Worm (Caenorhabditis elegans) whole organism, midembryonic: Measurements from ENCODE around the gene T24H10.5.

Experiments used
- T22C8.4 ChIP-seq: fragments of 200-800 bp; sonication (Bioruptor generic); IDR thresholded peaks from 2 replicates; pipeline ENCODE4 v1.3.6; 2022; ENCODE audit warnings: missing genetic modification characterization, missing compliant biosample characterization
- cog-1 ChIP-seq: sonication (generic microtip); optimal IDR thresholded peaks from 2 replicates; lab custom pipeline; 2016; ENCODE audit warnings: missing genetic modification characterization, missing compliant biosample characterization
- flt-1 ChIP-seq: fragments of 200-800 bp; sonication (Bioruptor generic); IDR thresholded peaks from 2 replicates; pipeline ENCODE4 v1.3.6; 2022; ENCODE audit warnings: missing genetic modification characterization, missing compliant biosample characterization
- klf-2 ChIP-seq: fragments of 200-800 bp; sonication (Bioruptor generic); conservative IDR thresholded peaks from 2 replicates; pipeline ENCODE4 v1.3.6; 2022; ENCODE audit warnings: missing genetic modification reagents, missing genetic modification characterization, missing compliant biosample characterization
- med-1 ChIP-seq: sonication (generic microtip); optimal IDR thresholded peaks from 2 replicates; lab custom pipeline; 2017; ENCODE audit warnings: missing genetic modification characterization, mild to moderate bottlenecking, missing compliant biosample characterization, antibody characterized with exemption, missing genetic modification reagents; ENCODE audit not compliant: insufficient read depth
- ref-1 ChIP-seq: fragments of 200-800 bp; sonication (Bioruptor generic); conservative IDR thresholded peaks from 2 replicates; pipeline ENCODE4 v1.3.6; 2022; ENCODE audit warnings: missing genetic modification reagents, missing genetic modification characterization, missing compliant biosample characterization
- tab-1 ChIP-seq: fragments of 200-800 bp; sonication (Bioruptor generic); IDR thresholded peaks from 2 replicates; pipeline ENCODE4 v1.3.6; 2022; ENCODE audit warnings: missing genetic modification characterization, missing compliant biosample characterization
- ztf-23 ChIP-seq: fragments of 200-800 bp; sonication (Bioruptor generic); IDR thresholded peaks from 2 replicates; pipeline ENCODE4 v1.3.6; 2022; ENCODE audit warnings: missing genetic modification reagents, missing genetic modification characterization, missing compliant biosample characterization
- ztf-29 ChIP-seq: fragments of 200-800 bp; sonication (Bioruptor generic); IDR thresholded peaks from 2 replicates; pipeline ENCODE4 v1.3.6; 2022; ENCODE audit warnings: missing genetic modification reagents, missing genetic modification characterization, missing compliant biosample characterization

Gene T24H10.5

DNA sequence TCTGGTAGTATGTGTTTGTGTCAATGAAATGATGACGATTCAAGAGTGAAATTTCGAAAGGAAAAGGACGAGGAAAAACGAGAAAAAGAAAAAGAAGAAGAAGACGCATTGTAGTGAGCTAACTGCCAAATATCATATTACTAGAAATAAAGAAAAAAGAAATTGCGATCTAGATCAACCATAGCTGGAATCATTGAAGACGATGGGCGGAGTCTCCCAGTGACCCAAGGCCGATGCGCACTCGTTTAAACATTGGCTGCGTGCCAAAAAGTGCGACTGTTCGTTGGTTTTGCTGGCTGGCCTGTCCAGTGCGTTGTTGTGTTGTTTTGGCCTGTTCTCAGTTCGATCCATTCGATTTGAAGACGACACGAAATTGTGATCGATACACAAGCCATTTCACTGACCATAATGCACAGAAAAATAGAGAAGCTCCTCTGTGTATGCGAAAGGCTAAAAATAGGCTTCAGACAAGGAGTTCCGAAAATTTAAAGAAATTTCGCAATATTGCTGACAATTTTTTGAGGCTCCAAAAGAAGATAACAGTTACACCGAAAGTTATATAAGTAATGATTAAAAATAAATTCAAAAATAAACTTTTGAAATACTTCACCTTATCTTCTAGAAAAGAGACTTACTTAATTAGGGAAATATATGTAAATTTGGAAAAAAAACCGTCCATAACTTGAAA is 38.5 kb upstream of the T24H10.5 start:
- TF ChIP-seq cog-1 (no peak), tab-1 (GFP tag; lab: Robert Waterston, UW) (no peak), flt-1 (GFP tag; lab: Robert Waterston, UW) (no peak), ref-1 (GFP tag; lab: Robert Waterston, UW) (no peak), klf-2 (no peak), T22C8.4 (no peak), ztf-23 (GFP tag; lab: Robert Waterston, UW) (no peak), ztf-29 (GFP tag; lab: Robert Waterston, UW) (no peak), med-1 (GFP tag; lab: Kevin White, UChicago) (no peak)

DNA sequence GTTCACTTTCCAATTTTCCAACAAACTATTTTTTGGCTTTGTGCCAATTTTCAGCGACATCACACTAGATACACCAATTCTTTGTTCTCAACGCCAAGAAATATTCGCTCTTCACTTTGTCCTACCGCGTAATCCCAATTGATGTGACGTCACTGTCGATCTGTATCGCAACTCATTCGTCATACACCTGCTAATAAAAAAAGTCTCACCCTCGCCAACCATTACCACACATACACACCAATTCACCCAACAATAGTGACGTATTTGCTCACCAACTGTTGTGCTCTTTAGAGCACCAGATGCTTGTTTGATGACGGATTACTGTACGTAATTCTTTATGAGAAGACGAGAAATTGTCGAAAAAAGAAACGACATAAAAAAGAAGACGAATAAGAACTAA is 37.5 kb upstream of the T24H10.5 start:
- TF ChIP-seq cog-1 (no peak), ztf-29 (GFP tag; lab: Robert Waterston, UW) (no peak), tab-1 (GFP tag; lab: Robert Waterston, UW) (no peak), ztf-23 (GFP tag; lab: Robert Waterston, UW) (no peak), T22C8.4 (no peak), ref-1 (GFP tag; lab: Robert Waterston, UW) (no peak), flt-1 (GFP tag; lab: Robert Waterston, UW) (no peak), klf-2 (no peak), med-1 (GFP tag; lab: Kevin White, UChicago) (no peak)

DNA sequence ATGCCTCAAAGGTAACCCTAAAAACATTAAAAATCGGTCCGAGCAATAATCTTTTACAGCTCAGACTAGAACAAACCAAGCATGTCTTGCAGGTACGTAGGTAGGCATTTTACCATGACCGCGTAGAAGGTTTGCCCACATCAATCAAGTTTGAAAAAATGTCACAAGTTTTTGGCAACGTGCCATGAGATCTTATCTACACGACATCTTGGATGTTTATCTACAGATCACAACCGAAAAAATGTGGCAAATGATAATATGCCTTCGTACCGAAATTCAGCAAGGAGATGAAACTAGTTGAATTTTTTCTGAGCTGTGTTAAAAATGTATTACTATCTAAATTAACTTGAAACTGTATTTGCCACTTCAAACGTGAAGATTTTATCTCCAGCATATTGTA is 36.5 kb upstream of the T24H10.5 start:
- TF ChIP-seq cog-1 (no peak), tab-1 (GFP tag; lab: Robert Waterston, UW) (no peak), flt-1 (GFP tag; lab: Robert Waterston, UW) (no peak), med-1 (GFP tag; lab: Kevin White, UChicago) (no peak), klf-2 (no peak), ref-1 (GFP tag; lab: Robert Waterston, UW) (no peak), ztf-23 (GFP tag; lab: Robert Waterston, UW) (no peak), T22C8.4 (no peak), ztf-29 (GFP tag; lab: Robert Waterston, UW) (no peak)

DNA sequence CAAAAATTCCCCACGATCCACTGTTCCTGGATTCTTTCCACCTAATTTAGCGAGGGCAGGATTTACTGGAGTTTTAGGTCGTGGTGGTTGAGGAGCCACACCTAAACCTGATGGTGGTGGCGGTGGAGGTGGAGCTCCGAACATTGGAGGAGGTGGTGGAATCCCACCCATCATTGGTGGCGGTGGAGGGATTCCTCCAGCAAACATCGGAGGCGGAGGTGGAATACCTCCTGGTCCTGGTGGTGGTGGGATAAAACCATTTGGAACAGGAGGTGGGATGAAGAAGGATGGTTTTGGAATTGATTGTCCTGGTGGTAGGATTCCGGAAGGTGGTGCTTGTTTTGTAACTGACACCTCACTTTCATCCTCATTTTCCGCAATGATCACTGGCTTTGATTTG is 31.1 kb upstream of the T24H10.5 start:
- no peak for TF ChIP-seq cog-1

DNA sequence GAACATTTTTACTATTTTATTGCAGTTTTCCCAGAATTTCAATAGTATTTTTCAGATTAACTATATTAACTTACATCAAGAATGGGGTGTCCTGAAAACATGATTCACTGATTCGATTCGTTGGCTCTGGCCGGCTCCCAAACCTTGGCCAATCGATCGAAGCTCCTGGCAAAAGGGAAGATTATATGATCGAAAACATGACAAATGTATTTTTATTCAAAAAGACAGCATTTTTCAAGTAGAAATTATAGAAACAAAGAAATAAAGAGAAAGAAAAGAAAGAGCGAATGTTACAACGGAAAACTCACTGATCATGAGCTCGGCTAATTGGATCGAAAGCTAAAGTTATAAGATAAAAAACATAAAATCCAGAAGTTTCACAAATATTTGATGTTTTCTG is 30.2 kb upstream of the T24H10.5 start, which contains the start of gene T24B8.4:
TSS of gene T24B8.4 (minus strand) at position 101 of the 400 bp plus-strand sequence.
- TF ChIP-seq flt-1 (GFP tag; lab: Robert Waterston, UW) (no peak), T22C8.4 (no peak), klf-2 (no peak), cog-1 (no peak), ztf-23 (GFP tag; lab: Robert Waterston, UW) (no peak), med-1 (GFP tag; lab: Kevin White, UChicago) (no peak), ref-1 (GFP tag; lab: Robert Waterston, UW) (no peak), tab-1 (GFP tag; lab: Robert Waterston, UW) (no peak), ztf-29 (GFP tag; lab: Robert Waterston, UW) (no peak)

DNA sequence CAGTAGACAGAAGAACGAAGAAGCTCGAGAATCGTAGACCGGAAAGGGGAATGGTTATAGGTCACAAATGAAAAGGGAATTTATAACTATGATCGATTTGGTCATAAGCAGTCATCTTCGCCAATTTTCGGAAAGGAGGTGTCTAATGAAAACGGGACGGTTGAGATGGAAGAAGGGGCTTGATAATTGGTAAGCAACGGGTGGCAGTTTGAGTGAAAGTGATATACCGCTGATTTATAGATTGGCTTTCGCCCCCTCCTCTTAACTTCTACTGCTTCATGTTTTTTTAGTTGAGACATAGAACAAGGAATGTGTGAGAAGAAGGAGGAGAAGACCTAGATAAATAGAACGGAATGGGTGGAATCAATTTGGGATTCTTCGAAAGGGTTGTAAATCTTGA is 28.1 kb upstream of the T24H10.5 start:
- TF ChIP-seq cog-1 (no peak), T22C8.4 (no peak), ztf-29 (GFP tag; lab: Robert Waterston, UW) (no peak), klf-2 (no peak), ref-1 (GFP tag; lab: Robert Waterston, UW) (no peak), med-1 (GFP tag; lab: Kevin White, UChicago) (no peak), tab-1 (GFP tag; lab: Robert Waterston, UW) (no peak), ztf-23 (GFP tag; lab: Robert Waterston, UW) (no peak)

DNA sequence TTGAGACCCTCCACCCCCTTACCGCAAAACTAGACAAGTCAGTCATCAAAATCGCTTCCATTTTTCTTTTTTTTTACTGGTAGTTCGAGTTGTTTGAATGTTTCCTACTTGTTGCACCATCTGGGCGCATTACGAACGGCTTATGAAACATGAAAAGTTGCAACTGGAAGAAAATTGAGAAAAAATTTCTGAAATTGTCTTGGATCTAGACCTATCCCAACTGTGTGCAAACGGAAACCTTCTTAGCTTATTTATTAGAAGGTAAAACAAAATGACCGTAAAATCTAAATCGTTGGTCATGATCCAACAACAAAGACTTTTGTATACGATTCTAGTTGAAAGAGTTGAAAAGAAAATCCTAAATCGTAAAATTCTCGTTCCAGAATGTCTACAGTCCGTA is 26.4 kb upstream of the T24H10.5 start:
- TF ChIP-seq ztf-29 (GFP tag; lab: Robert Waterston, UW) (no peak), klf-2 (no peak), ref-1 (GFP tag; lab: Robert Waterston, UW) (no peak), T22C8.4 (no peak)

DNA sequence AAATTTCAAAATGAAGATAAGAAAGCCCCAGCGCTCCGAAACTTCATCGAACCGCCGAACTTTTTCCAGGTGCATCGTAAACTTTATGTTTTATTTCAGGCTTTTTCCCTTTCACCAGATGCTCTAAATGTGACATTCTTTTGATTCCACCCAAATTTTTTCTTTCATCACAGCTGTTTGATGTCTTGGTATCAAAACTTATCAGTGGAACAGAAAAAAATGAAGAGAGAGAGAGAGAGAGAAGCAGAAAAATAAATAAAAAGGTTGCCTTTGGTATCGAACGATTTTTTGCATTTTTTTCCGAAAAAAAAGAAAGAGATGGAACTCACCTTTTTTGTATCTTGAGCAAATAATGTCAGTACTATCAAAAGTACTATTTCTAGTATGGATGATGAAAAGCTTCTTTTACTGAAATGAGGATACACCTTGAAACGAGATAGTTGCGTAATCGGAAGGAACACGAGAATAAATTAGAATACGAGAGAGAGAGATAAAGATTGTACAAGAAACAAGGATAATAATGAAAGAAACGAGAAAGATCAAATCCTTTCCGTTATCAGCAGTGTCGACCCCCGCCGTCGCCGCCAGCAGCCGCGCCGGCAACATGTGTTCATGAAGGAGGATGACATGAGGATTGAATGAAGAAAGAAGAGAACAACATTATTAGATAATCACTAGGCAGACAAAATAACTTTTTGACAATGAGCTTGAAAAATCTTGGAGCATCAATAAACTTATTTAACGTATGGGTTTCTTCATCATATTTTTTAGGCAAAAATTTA is 24.6 kb upstream of the T24H10.5 start:
- TF ChIP-seq ref-1 (GFP tag; lab: Robert Waterston, UW) = no peak
- no peak for TF ChIP-seq tab-1 (GFP tag; lab: Robert Waterston, UW)
- no peak for TF ChIP-seq ztf-29 (GFP tag; lab: Robert Waterston, UW)
- TF ChIP-seq T22C8.4 = no peak

DNA sequence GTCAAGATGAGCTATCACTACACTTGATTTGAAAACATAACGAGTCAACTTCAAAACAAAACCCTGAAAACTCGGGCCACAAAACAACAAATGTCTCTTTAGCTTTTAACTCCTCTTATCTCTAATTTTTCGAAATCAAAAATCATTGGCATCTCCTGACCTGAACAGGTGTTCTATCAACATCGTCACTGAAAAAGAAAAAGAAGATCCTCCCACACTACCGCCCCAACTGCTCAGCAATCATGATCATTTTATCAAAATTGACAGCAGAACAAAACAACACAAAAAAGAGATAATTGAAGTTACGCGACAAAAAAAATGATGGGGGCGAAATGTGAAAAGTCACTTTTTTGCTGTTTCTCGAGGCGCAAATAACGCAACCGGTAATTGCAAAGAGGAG is 22.5 kb upstream of the T24H10.5 start:
- TF ChIP-seq ztf-23 (GFP tag; lab: Robert Waterston, UW) (no peak), ref-1 (GFP tag; lab: Robert Waterston, UW) (no peak), cog-1 (no peak), klf-2 (no peak), tab-1 (GFP tag; lab: Robert Waterston, UW) (no peak), med-1 (GFP tag; lab: Kevin White, UChicago) (no peak), flt-1 (GFP tag; lab: Robert Waterston, UW) (no peak), ztf-29 (GFP tag; lab: Robert Waterston, UW) (no peak), T22C8.4 (no peak)

DNA sequence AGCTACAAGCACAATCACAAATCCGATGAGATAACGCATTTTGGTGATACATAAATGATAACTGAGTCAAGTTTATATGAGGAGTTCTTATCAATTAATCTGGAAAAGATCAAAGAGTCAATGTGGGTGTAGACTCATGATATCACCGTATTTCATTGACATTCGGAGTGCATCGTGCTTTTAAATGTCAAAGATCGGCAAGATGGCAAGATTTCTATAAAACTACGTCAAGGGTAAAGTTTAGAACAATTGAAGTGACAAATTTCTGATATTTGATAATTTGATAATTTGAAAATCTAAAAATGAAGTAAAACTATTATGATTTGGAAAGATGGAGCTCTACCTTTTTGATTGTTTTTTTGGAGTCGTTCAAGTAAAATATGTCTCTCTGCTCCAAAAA is 17.8 kb upstream of the T24H10.5 start, which contains the start of gene sysm-1:
TSS of gene sysm-1 (minus strand) at position 101 of the 400 bp plus-strand sequence.
- no peak for TF ChIP-seq cog-1
- TF ChIP-seq T22C8.4 = no peak
- no peak for TF ChIP-seq tab-1 (GFP tag; lab: Robert Waterston, UW)
- TF ChIP-seq med-1 (GFP tag; lab: Kevin White, UChicago) = no peak
- no peak for TF ChIP-seq flt-1 (GFP tag; lab: Robert Waterston, UW)
- no peak for TF ChIP-seq ref-1 (GFP tag; lab: Robert Waterston, UW)
- no peak for TF ChIP-seq klf-2
- no peak for TF ChIP-seq ztf-29 (GFP tag; lab: Robert Waterston, UW)
- no peak for TF ChIP-seq ztf-23 (GFP tag; lab: Robert Waterston, UW)
